Worm (Caenorhabditis elegans): ENCODE measurements around the gene ras-1.

Gene ras-1

ce11 chrII:12309614-12310013 lies 42.4 kb downstream of the ras-1 start, which contains the start of gene C50E10.2 (continued):
- no peak for TF ChIP-seq nhr-25 (tag; optimal IDR thresholded peaks at IDR 0.05; ENCODE audit: borderline replicate concordance, insufficient read depth)

- TF ChIP-seq lin-29 (GFP tag; IDR thresholded peaks at IDR 0.05) (no peak), ceh-28 (tag; optimal IDR thresholded peaks at IDR 0.05) (peak; percentile 96), ZK546.5 (tag; optimal IDR thresholded peaks at IDR 0.05) (no peak)
Observed at ce11 chrII:12303142-12303541, 48.9 kb downstream of the ras-1 start, which contains the start of gene sre-50. sre-50 (plus strand) TSS chrII:12303525.

- TF ChIP-seq mes-2 (tag; optimal IDR thresholded peaks at IDR 0.05; ENCODE audit: poor library complexity, severe bottlenecking) (no peak), F10B5.3 (tag; optimal IDR thresholded peaks at IDR 0.05) (no peak), tra-1 (GFP tag; IDR thresholded peaks at IDR 0.05) (no peak), tag-97 (GFP tag; IDR thresholded peaks at IDR 0.05) (no peak), mdl-1 (tag; optimal IDR thresholded peaks at IDR 0.05) (no peak), spr-3 (GFP tag; optimal IDR thresholded peaks at IDR 0.05) (no peak), cey-2 (tag; optimal IDR thresholded peaks at IDR 0.05; ENCODE audit: borderline replicate concordance, insufficient read depth) (no peak), saeg-2 (GFP tag; IDR thresholded peaks at IDR 0.05) (no peak), pha-4 (GFP tag; IDR thresholded peaks at IDR 0.05) (no peak), pha-4 (tag; optimal IDR thresholded peaks at IDR 0.05) (no peak), lin-13 (GFP tag; optimal IDR thresholded peaks at IDR 0.05) (no peak), dve-1 (tag; optimal IDR thresholded peaks at IDR 0.05; ENCODE audit: insufficient read depth) (no peak), ama-1 (optimal IDR thresholded peaks at IDR 0.05) (no peak), lir-3 (tag; optimal IDR thresholded peaks at IDR 0.05) (no peak), ceh-44 (GFP tag; IDR thresholded peaks at IDR 0.05) (no peak), lsy-2 (tag; optimal IDR thresholded peaks at IDR 0.05) (no peak), daf-8 (GFP tag; IDR thresholded peaks at IDR 0.05) (no peak), nhr-25 (tag; optimal IDR thresholded peaks at IDR 0.05; ENCODE audit: borderline replicate concordance, insufficient read depth) (no peak)
Observed at ce11 chrII:12302354-12302753, 49.7 kb downstream of the ras-1 start, which contains the start of gene C50E10.1. C50E10.1 (minus strand) TSS chrII:12302454.

ce11 chrII:12301233-12301632 lies 50.8 kb downstream of the ras-1 start:
- no peak for TF ChIP-seq hlh-30 (tag; optimal IDR thresholded peaks at IDR 0.05; ENCODE audit: insufficient read depth)
- no peak for TF ChIP-seq F26F4.8 (GFP tag; conservative IDR thresholded peaks at IDR 0.05)
- TF ChIP-seq jun-1 (tag; optimal IDR thresholded peaks at IDR 0.05), result no peak
- TF ChIP-seq vab-7 (GFP tag; IDR thresholded peaks at IDR 0.05), result no peak
- TF ChIP-seq pha-4 (GFP tag; IDR thresholded peaks at IDR 0.05), result no peak
- no peak for TF ChIP-seq pha-4 (tag; optimal IDR thresholded peaks at IDR 0.05)
- TF ChIP-seq set-16 (GFP tag; IDR thresholded peaks at IDR 0.05), result no peak
- TF ChIP-seq dpl-1 (GFP tag; optimal IDR thresholded peaks at IDR 0.05), result no peak
- TF ChIP-seq dmd-8 (GFP tag; IDR thresholded peaks at IDR 0.05), result no peak
- TF ChIP-seq aha-1 (tag), result peak; percentile 42
- TF ChIP-seq ceh-28 (tag; optimal IDR thresholded peaks at IDR 0.05), result peak; percentile 96
- TF ChIP-seq nhr-41 (GFP tag; IDR thresholded peaks at IDR 0.05), result no peak
- TF ChIP-seq spr-1 (tag; optimal IDR thresholded peaks at IDR 0.05), result no peak

- TF ChIP-seq ceh-28 (tag; optimal IDR thresholded peaks at IDR 0.05) (peak; percentile 88), lin-1 (GFP tag; IDR thresholded peaks at IDR 0.05) (no peak), Y48G9A.11 (GFP tag; IDR thresholded peaks at IDR 0.05) (0 out of 2 replicates have a peak, but pooled peaks have one; percentile 37), lin-38 (GFP tag; IDR thresholded peaks at IDR 0.05) (peak; percentile 58), ZK337.2 (GFP tag; IDR thresholded peaks at IDR 0.05) (no peak)
Observed at ce11 chrII:12300680-12301079, 51.4 kb downstream of the ras-1 start.

Measured in whole organism, L4 larva.